Worm (Caenorhabditis elegans) whole organism, early embryonic: Measurements from ENCODE around the gene F59A1.18.

Experiments
- F13C5.2 ChIP-seq: sonication (generic microtip); optimal IDR thresholded peaks from 2 replicates; lab custom pipeline; 2017; ENCODE audit warnings: mild to moderate bottlenecking, missing genetic modification characterization, inconsistent platforms, missing compliant biosample characterization
- aly-1 ChIP-seq: sonication (generic microtip); optimal IDR thresholded peaks from 2 replicates; lab custom pipeline; 2016; ENCODE audit warnings: missing genetic modification characterization, missing compliant biosample characterization
- ama-1 ChIP-seq: fragments of 150-350 bp; optimal IDR thresholded peaks from 2 replicates; lab custom pipeline; 2014
- ceh-13 ChIP-seq: fragments of 200-800 bp; sonication (Bioruptor generic); optimal IDR thresholded peaks from 2 replicates; lab custom pipeline; 2018; ENCODE audit warnings: mild to moderate bottlenecking, missing genetic modification characterization, missing compliant biosample characterization
- ceh-36 ChIP-seq: sonication (generic microtip); optimal IDR thresholded peaks from 2 replicates; lab custom pipeline; 2016; ENCODE audit warnings: missing genetic modification characterization, inconsistent platforms, missing compliant biosample characterization
- ets-7 ChIP-seq: sonication (generic microtip); optimal IDR thresholded peaks from 2 replicates; lab custom pipeline; 2016; ENCODE audit warnings: missing genotype, missing genetic modification characterization, missing compliant biosample characterization
- hmbx-1 ChIP-seq: sonication (generic microtip); optimal IDR thresholded peaks from 2 replicates; lab custom pipeline; 2016; ENCODE audit warnings: mild to moderate bottlenecking, missing genetic modification characterization, missing compliant biosample characterization
- hmg-4 ChIP-seq: fragments of 200-800 bp; sonication (Bioruptor generic); optimal IDR thresholded peaks from 2 replicates; lab custom pipeline; 2018; ENCODE audit warnings: mild to moderate bottlenecking, missing genetic modification characterization, missing compliant biosample characterization
- hnd-1 ChIP-seq: sonication (generic microtip); optimal IDR thresholded peaks from 2 replicates; lab custom pipeline; 2016; ENCODE audit warnings: missing genetic modification characterization, missing compliant biosample characterization
- pes-1 ChIP-seq: fragments of 200-800 bp; sonication (Bioruptor generic); IDR thresholded peaks from 2 replicates; pipeline ENCODE4 v1.3.6; 2022; ENCODE audit warnings: missing genetic modification reagents, missing genetic modification characterization, missing compliant biosample characterization
- sea-1 ChIP-seq: fragments of 200-800 bp; sonication (Bioruptor generic); conservative IDR thresholded peaks from 2 replicates; pipeline ENCODE4 v1.3.6; 2022; ENCODE audit warnings: missing genetic modification characterization, missing compliant biosample characterization
- tbx-11 ChIP-seq: fragments of 200-800 bp; sonication (Bioruptor generic); IDR thresholded peaks from 2 replicates; pipeline ENCODE4 v1.3.6; 2022; ENCODE audit warnings: missing genetic modification characterization, missing compliant biosample characterization
- tbx-37 ChIP-seq: fragments of 200-800 bp; sonication (Bioruptor generic); conservative IDR thresholded peaks from 2 replicates; pipeline ENCODE4 v1.3.6; 2022; ENCODE audit warnings: missing genetic modification reagents, missing genetic modification characterization, missing compliant biosample characterization
- tra-4 ChIP-seq: sonication (generic microtip); optimal IDR thresholded peaks from 2 replicates; lab custom pipeline; 2017; ENCODE audit warnings: missing genetic modification characterization, missing compliant biosample characterization

DNA sequence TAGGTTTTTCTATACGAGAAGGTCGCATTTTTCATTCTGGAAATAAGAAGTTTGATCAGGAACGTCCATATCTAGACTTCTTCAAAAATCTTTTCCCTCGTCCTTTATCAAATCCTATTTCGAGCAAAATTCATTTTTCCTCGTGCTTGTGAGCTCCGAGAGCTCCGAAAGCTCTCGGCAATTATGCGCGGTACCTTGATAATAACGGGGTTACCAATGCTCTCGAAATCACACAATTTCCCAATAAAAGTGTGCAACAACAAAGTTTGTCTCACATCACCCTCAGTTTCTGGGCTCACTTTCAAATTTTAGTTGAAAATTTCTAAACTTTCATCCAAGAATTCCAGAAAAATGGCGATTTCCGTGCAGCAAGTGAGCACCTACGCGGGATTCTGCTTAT lies 18.2 kb downstream of the F59A1.18 start, which contains the start of gene str-89:
- no peak for TF ChIP-seq ama-1
- no peak for TF ChIP-seq hmbx-1 (tag; lab: Kevin White, UChicago)
- no peak for TF ChIP-seq tra-4
- TF ChIP-seq tbx-37 (GFP tag; lab: Robert Waterston, UW), result no peak
- no peak for TF ChIP-seq tbx-11 (GFP tag; lab: Robert Waterston, UW)
- TF ChIP-seq sea-1, result no peak
- TF ChIP-seq pes-1 (GFP tag; lab: Robert Waterston, UW), result no peak
- TF ChIP-seq ceh-13 (GFP tag; lab: Kevin White, UChicago), result no peak
- no peak for TF ChIP-seq hnd-1 (tag; lab: Kevin White, UChicago)
- TF ChIP-seq F13C5.2 (tag; lab: Kevin White, UChicago), result no peak
- no peak for TF ChIP-seq hmg-4 (GFP tag; lab: Kevin White, UChicago)
- no peak for TF ChIP-seq aly-1 (tag; lab: Kevin White, UChicago)
- TF ChIP-seq ceh-36 (tag; lab: Kevin White, UChicago), result no peak
- TF ChIP-seq ets-7 (tag; lab: Kevin White, UChicago), result no peak
